Fruit fly (Drosophila melanogaster) whole organism, embryonic: ENCODE measurements around the gene RpL13.

Source experiments
- ATbp ChIP-seq: fragments of 200-800 bp; sonication (Bioruptor generic); optimal IDR thresholded peaks from 2 replicates; lab custom pipeline; 2017; ENCODE audit warnings: missing biosample characterization, mild to moderate bottlenecking, missing genetic modification characterization, missing genetic modification reagents
- Adf1 ChIP-seq: fragments of 200-800 bp; sonication (Bioruptor generic); IDR thresholded peaks from 2 replicates; pipeline ENCODE4 v1.3.6; 2022; ENCODE audit warnings: missing biosample characterization, missing genetic modification characterization
- B-H1 ChIP-seq: fragments of 200-800 bp; sonication (Bioruptor generic); IDR thresholded peaks from 3 replicates; pipeline ENCODE4 v1.3.6; 2022; ENCODE audit warnings: missing biosample characterization, missing genetic modification characterization
- Bteb2 ChIP-seq: fragments of 200-800 bp; sonication (Bioruptor generic); optimal IDR thresholded peaks from 2 replicates; lab custom pipeline; 2016; ENCODE audit warnings: missing biosample characterization, missing genetic modification characterization
- CG10543 ChIP-seq: fragments of 200-800 bp; sonication (Bioruptor generic); optimal IDR thresholded peaks from 3 replicates; lab custom pipeline; 2017; ENCODE audit warnings: missing biosample characterization, mild to moderate bottlenecking, missing genetic modification characterization, moderate library complexity
- CG11504 ChIP-seq: fragments of 200-800 bp; sonication (Bioruptor generic); optimal IDR thresholded peaks from 3 replicates; lab custom pipeline; 2019; ENCODE audit warnings: missing biosample characterization, mild to moderate bottlenecking, missing genetic modification characterization, moderate library complexity
- CG13775 ChIP-seq: fragments of 200-800 bp; sonication (Bioruptor generic); optimal IDR thresholded peaks from 3 replicates; lab custom pipeline; 2017; ENCODE audit warnings: missing biosample characterization, mild to moderate bottlenecking, missing genetic modification characterization
- CG15269 ChIP-seq: fragments of 200-800 bp; sonication (Bioruptor generic); optimal IDR thresholded peaks from 2 replicates; lab custom pipeline; 2018; ENCODE audit warnings: missing biosample characterization, mild to moderate bottlenecking, missing genetic modification characterization, moderate library complexity
- CG15696 ChIP-seq: fragments of 200-800 bp; sonication (Bioruptor generic); optimal IDR thresholded peaks from 2 replicates; lab custom pipeline; 2019; ENCODE audit warnings: missing biosample characterization, mild to moderate bottlenecking, missing genetic modification characterization, moderate library complexity
- CG17328 ChIP-seq: fragments of 200-800 bp; sonication (Bioruptor generic); IDR thresholded peaks from 2 replicates; pipeline ENCODE4 v1.3.6; 2022; ENCODE audit warnings: missing biosample characterization, missing genetic modification characterization
- CG1792 ChIP-seq: fragments of 200-800 bp; sonication (Bioruptor generic); optimal IDR thresholded peaks from 2 replicates; lab custom pipeline; 2016; ENCODE audit warnings: missing biosample characterization, missing genetic modification characterization
- CG2199 ChIP-seq: fragments of 200-800 bp; sonication (Bioruptor generic); IDR thresholded peaks from 3 replicates; pipeline ENCODE4 v1.3.6; 2022; ENCODE audit warnings: missing biosample characterization, missing genetic modification characterization
- CG3407 ChIP-seq: fragments of 200-800 bp; sonication (Bioruptor generic); optimal IDR thresholded peaks from 2 replicates; lab custom pipeline; 2018; ENCODE audit warnings: missing biosample characterization, mild to moderate bottlenecking, missing genetic modification characterization
- CG34224 ChIP-seq: fragments of 200-800 bp; sonication (Bioruptor generic); IDR thresholded peaks from 3 replicates; pipeline ENCODE4 v1.3.6; 2022; ENCODE audit warnings: missing biosample characterization, missing genetic modification characterization; ENCODE audit not compliant: partially characterized antibody
- CG34376 ChIP-seq: fragments of 200-800 bp; sonication (Bioruptor generic); optimal IDR thresholded peaks from 2 replicates; lab custom pipeline; 2018; ENCODE audit warnings: missing biosample characterization, mild to moderate bottlenecking, missing genetic modification characterization
- CG4360 ChIP-seq: fragments of 200-800 bp; sonication (Bioruptor generic); IDR thresholded peaks from 2 replicates; pipeline ENCODE4 v1.3.6; 2022; ENCODE audit warnings: missing biosample characterization, missing genetic modification characterization
- CG4730 ChIP-seq: fragments of 200-800 bp; sonication (Bioruptor generic); IDR thresholded peaks from 2 replicates; pipeline ENCODE4 v1.3.6; 2022; ENCODE audit warnings: missing biosample characterization, missing genetic modification characterization
- CG8478 ChIP-seq: fragments of >200 bp; optimal IDR thresholded peaks from 2 replicates; lab custom pipeline; 2018
- CG8924 ChIP-seq: fragments of 200-800 bp; optimal IDR thresholded peaks from 3 replicates; lab custom pipeline; 2019; ENCODE audit warnings: missing biosample characterization, mild to moderate bottlenecking, missing genetic modification characterization, moderate library complexity
- CG9609 ChIP-seq: fragments of 200-800 bp; sonication (Bioruptor generic); optimal IDR thresholded peaks from 3 replicates; lab custom pipeline; 2016; ENCODE audit warnings: missing biosample characterization, missing genetic modification characterization
- CkIIα-i1 ChIP-seq: fragments of 200-800 bp; sonication (Bioruptor generic); IDR thresholded peaks from 2 replicates; pipeline ENCODE4 v1.3.6; 2022; ENCODE audit warnings: missing biosample characterization, missing genetic modification characterization
- HLH3B ChIP-seq: fragments of 200-800 bp; sonication (Bioruptor generic); IDR thresholded peaks from 2 replicates; pipeline ENCODE4 v1.3.6; 2022; ENCODE audit warnings: missing biosample characterization, missing genetic modification characterization
- Hr51 ChIP-seq, 2 experiments: fragments of 200-800 bp; sonication (Bioruptor generic); optimal IDR thresholded peaks; 2 replicates in 1 of 2; 3 replicates in 1 of 2; lab custom pipeline; 2016 to 2018; ENCODE audit warnings: missing biosample characterization in 2 of 2, missing genetic modification characterization in 2 of 2, mild to moderate bottlenecking in 1 of 2, moderate library complexity in 1 of 2
- Mad ChIP-seq: fragments of 200-800 bp; sonication (Bioruptor generic); optimal IDR thresholded peaks from 2 replicates; lab custom pipeline; 2016; ENCODE audit warnings: missing biosample characterization, missing genetic modification characterization
- NK7.1 ChIP-seq: fragments of 200-800 bp; sonication (Bioruptor generic); optimal IDR thresholded peaks from 3 replicates; lab custom pipeline; 2016; ENCODE audit warnings: missing biosample characterization, missing genetic modification characterization
- Oaz ChIP-seq: fragments of 200-800 bp; sonication (Bioruptor generic); IDR thresholded peaks from 2 replicates; pipeline ENCODE4 v1.3.6; 2022; ENCODE audit warnings: missing biosample characterization, missing genetic modification characterization
- Oli ChIP-seq: fragments of 200-800 bp; sonication (Bioruptor generic); optimal IDR thresholded peaks from 2 replicates; lab custom pipeline; 2018; ENCODE audit warnings: missing biosample characterization, mild to moderate bottlenecking, missing genetic modification characterization, moderate library complexity
- Pdp1 ChIP-seq, 2 experiments: fragments of 200-800 bp; sonication (Bioruptor generic); optimal IDR thresholded peaks; 3 replicates each; lab custom pipeline; 2016; ENCODE audit warnings: missing biosample characterization in 2 of 2, missing genetic modification characterization in 2 of 2, mild to moderate bottlenecking in 1 of 2, moderate library complexity in 1 of 2
- Usf ChIP-seq: fragments of 200-800 bp; sonication (Bioruptor generic); optimal IDR thresholded peaks from 2 replicates; lab custom pipeline; 2017; ENCODE audit warnings: missing genotype, missing biosample characterization, missing genetic modification characterization
- ab ChIP-seq: fragments of 200-800 bp; sonication (Bioruptor generic); optimal IDR thresholded peaks from 2 replicates; lab custom pipeline; 2016; ENCODE audit warnings: missing biosample characterization, missing genetic modification characterization
- al ChIP-seq: fragments of 200-800 bp; sonication (Bioruptor generic); IDR thresholded peaks from 2 replicates; pipeline ENCODE4 v1.3.6; 2022; ENCODE audit warnings: missing biosample characterization, missing genetic modification characterization
- az2 ChIP-seq: fragments of 200-800 bp; sonication (Bioruptor generic); optimal IDR thresholded peaks from 3 replicates; lab custom pipeline; 2016; ENCODE audit warnings: missing biosample characterization, missing genetic modification characterization
- bowl ChIP-seq: fragments of 200-800 bp; sonication (Bioruptor generic); IDR thresholded peaks from 2 replicates; pipeline ENCODE4 v1.3.6; 2022; ENCODE audit warnings: missing biosample characterization, missing genetic modification characterization
- bsh ChIP-seq, 2 experiments: fragments of 200-800 bp; sonication (Bioruptor generic); optimal IDR thresholded peaks; 2 replicates each; lab custom pipeline; 2017 to 2018; ENCODE audit warnings: mild to moderate bottlenecking in 2 of 2, missing biosample characterization in 2 of 2, missing genetic modification characterization in 2 of 2, moderate library complexity in 1 of 2
- caup ChIP-seq: fragments of 200-800 bp; sonication (Bioruptor generic); optimal IDR thresholded peaks from 3 replicates; lab custom pipeline; 2017; ENCODE audit warnings: missing biosample characterization, mild to moderate bottlenecking, missing genetic modification characterization, moderate library complexity; ENCODE audit not compliant: severe bottlenecking
- ewg ChIP-seq: fragments of 200-800 bp; sonication (Bioruptor generic); optimal IDR thresholded peaks from 3 replicates; lab custom pipeline; 2017; ENCODE audit warnings: mild to moderate bottlenecking, missing biosample characterization, missing genetic modification reagents, missing genetic modification characterization
- ftz-f1 ChIP-seq: fragments of 200-800 bp; sonication (Bioruptor generic); optimal IDR thresholded peaks from 2 replicates; lab custom pipeline; 2016; ENCODE audit warnings: missing biosample characterization, missing genetic modification characterization
- gce ChIP-seq: fragments of 200-800 bp; sonication (Bioruptor generic); IDR thresholded peaks from 3 replicates; pipeline ENCODE4 v1.3.6; 2022; ENCODE audit warnings: missing biosample characterization, missing genetic modification characterization
- insv ChIP-seq, 2 experiments: fragments of 200-800 bp; sonication (Bioruptor generic); optimal IDR thresholded peaks; 3 replicates each; lab custom pipeline; 2016 to 2018; ENCODE audit warnings: missing biosample characterization in 2 of 2, missing genetic modification characterization in 2 of 2
- kay ChIP-seq: fragments of 200-800 bp; sonication (Bioruptor generic); optimal IDR thresholded peaks from 2 replicates; lab custom pipeline; 2016; ENCODE audit warnings: missing biosample characterization, missing genetic modification characterization
- lola ChIP-seq, 3 experiments: fragments of >200 bp in 2 of 3; fragments of 200-800 bp in 1 of 3; sonication (Bioruptor generic) in 1 of 3; optimal IDR thresholded peaks; 2 replicates each; lab custom pipeline; 2017 to 2019; ENCODE audit warnings: missing biosample characterization in 3 of 3, missing genetic modification characterization in 3 of 3, mild to moderate bottlenecking in 1 of 3, moderate library complexity in 1 of 3
- pb ChIP-seq: fragments of 200-800 bp; sonication (Bioruptor generic); optimal IDR thresholded peaks from 3 replicates; lab custom pipeline; 2016; ENCODE audit warnings: missing biosample characterization, missing genetic modification characterization
- prd ChIP-seq, 3 experiments: fragments of >200 bp in 2 of 3; fragments of 200-800 bp in 1 of 3; sonication (Bioruptor generic) in 1 of 3; optimal IDR thresholded peaks in 2 of 3; IDR thresholded peaks in 1 of 3; 2 replicates in 2 of 3; 3 replicates in 1 of 3; pipeline versions ENCODE4 v1.3.6 to Lab custom; 2017 to 2022; ENCODE audit warnings: missing biosample characterization in 1 of 3, missing genetic modification characterization in 1 of 3
- ssp ChIP-seq: fragments of 200-800 bp; sonication (Bioruptor generic); IDR thresholded peaks from 2 replicates; pipeline ENCODE4 v1.3.6; 2022; ENCODE audit warnings: missing biosample characterization, missing genetic modification characterization
- tup ChIP-seq: fragments of 200-800 bp; sonication (Bioruptor generic); optimal IDR thresholded peaks from 2 replicates; lab custom pipeline; 2016; ENCODE audit warnings: missing biosample characterization, mild to moderate bottlenecking, missing genetic modification characterization, moderate library complexity
- wdn ChIP-seq: fragments of 200-800 bp; sonication (Bioruptor generic); IDR thresholded peaks from 2 replicates; pipeline ENCODE4 v1.3.6; 2022; ENCODE audit warnings: missing biosample characterization, missing genetic modification characterization
- wek ChIP-seq: fragments of 200-800 bp; sonication (Bioruptor generic); optimal IDR thresholded peaks from 3 replicates; lab custom pipeline; 2018; ENCODE audit warnings: missing biosample characterization, mild to moderate bottlenecking, missing genetic modification characterization, moderate library complexity

RpL13 gene

dm6 chr2L:9966983-9967737, at the start of gene RpL13, which contains the start of gene Dref (continued):
- peak; percentile 87 for TF ChIP-seq CG15269 (tag; lab: Kevin White, UChicago)
- TF ChIP-seq CG17328 (GFP tag; lab: Robert Waterston, UW) = peak; percentile 88
- TF ChIP-seq ATbp (GFP tag; lab: Kevin White, UChicago) = peak; percentile 86
- TF ChIP-seq ab (GFP tag; lab: Kevin White, UChicago) = peak; percentile 17
- peak; percentile 75 for TF ChIP-seq ewg (GFP tag; lab: Kevin White, UChicago)
- TF ChIP-seq CG2199 (GFP tag; lab: Robert Waterston, UW) = no peak
- peak; percentile 91 for TF ChIP-seq pb (GFP tag; lab: Kevin White, UChicago)
- TF ChIP-seq Oli = peak; percentile 61
- TF ChIP-seq prd (optimal IDR thresholded peaks at IDR 0.05; lab: Kevin White, UChicago) = no peak
- peak; percentile 60 for TF ChIP-seq prd (GFP tag; IDR thresholded peaks at IDR 0.05; lab: Robert Waterston, UW)
- TF ChIP-seq lola (GFP tag; optimal IDR thresholded peaks at IDR 0.05; lab: Kevin White, UChicago) = peak in 1 of 3 experiments; percentile 61
- peak; percentile 68 for TF ChIP-seq al (GFP tag; lab: Robert Waterston, UW)
- TF ChIP-seq CG34376 (GFP tag; lab: Kevin White, UChicago) = peak; percentile 99
- TF ChIP-seq CG4360 (GFP tag; lab: Robert Waterston, UW) = 0 out of 2 replicates have a peak, but pooled peaks have one; percentile 28
- TF ChIP-seq Pdp1 (GFP tag; optimal IDR thresholded peaks at IDR 0.05; lab: Kevin White, UChicago) = peak; percentile 79 to 99
- TF ChIP-seq CG11504 (tag; lab: Kevin White, UChicago) = no peak
- TF ChIP-seq CG1792 (GFP tag; lab: Kevin White, UChicago) = peak; percentile 70
- TF ChIP-seq B-H1 = peak; percentile 39; the same call in 2 of the 3 replicates
- peak; percentile 72 for TF ChIP-seq CG9609 (GFP tag; lab: Kevin White, UChicago)
- TF ChIP-seq CG3407 (GFP tag; lab: Kevin White, UChicago) = peak; percentile 88
- TF ChIP-seq CG10543 (GFP tag; lab: Kevin White, UChicago) = peak; percentile 98
- peak; percentile 66 for TF ChIP-seq az2 (GFP tag; lab: Kevin White, UChicago)
- peak; percentile 85 for TF ChIP-seq CG8924 (tag; lab: Kevin White, UChicago)
- TF ChIP-seq Bteb2 (GFP tag; lab: Kevin White, UChicago) = peak; percentile 81
- peak; percentile 81 to 88 for TF ChIP-seq Hr51 (GFP tag; optimal IDR thresholded peaks at IDR 0.05; lab: Kevin White, UChicago)
- peak; percentile 57 to 79 for TF ChIP-seq bsh (GFP tag; optimal IDR thresholded peaks at IDR 0.05; lab: Kevin White, UChicago)
- peak; percentile 32 for TF ChIP-seq Usf
- TF ChIP-seq insv (GFP tag; optimal IDR thresholded peaks at IDR 0.05; lab: Kevin White, UChicago) = peak in 1 of 2 experiments; percentile 79
- 0 out of 2 replicates have a peak, but pooled peaks have one; percentile 32 for TF ChIP-seq bowl (GFP tag; lab: Robert Waterston, UW)
- TF ChIP-seq CG34224 (GFP tag; lab: Robert Waterston, UW) = peak; percentile 82
- TF ChIP-seq Adf1 (GFP tag; lab: Robert Waterston, UW) = peak; percentile 50
- TF ChIP-seq CG8478 (lab: Kevin White, UChicago) = no peak
- TF ChIP-seq wdn (GFP tag; lab: Robert Waterston, UW) = peak; percentile 75
- TF ChIP-seq CG4730 (GFP tag; lab: Robert Waterston, UW) = no peak; the same call in 1 of the 2 replicates
- TF ChIP-seq tup (GFP tag; lab: Kevin White, UChicago) = peak; percentile 54
- TF ChIP-seq CkIIα-i1 (GFP tag; lab: Robert Waterston, UW) = peak; percentile 3; the same call in 1 of the 2 replicates
- peak; percentile 52; the same call in 1 of the 2 replicates for TF ChIP-seq HLH3B (GFP tag; lab: Robert Waterston, UW)
- peak; percentile 94 for TF ChIP-seq CG13775
- peak; percentile 90 for TF ChIP-seq gce (GFP tag; lab: Robert Waterston, UW)
- TF ChIP-seq Mad (GFP tag; lab: Kevin White, UChicago) = peak; percentile 87
- TF ChIP-seq NK7.1 = peak; percentile 92
- peak; percentile 91 for TF ChIP-seq wek (GFP tag; lab: Kevin White, UChicago)
- TF ChIP-seq Oaz (GFP tag; lab: Robert Waterston, UW) = peak; percentile 71
- TF ChIP-seq caup (GFP tag; lab: Kevin White, UChicago) = peak; percentile 97
- peak; percentile 55 for TF ChIP-seq CG15696
- peak; percentile 36 for TF ChIP-seq kay (GFP tag; lab: Kevin White, UChicago)
- peak; percentile 49; the same call in 1 of the 2 replicates for TF ChIP-seq ssp
- peak; percentile 54 for TF ChIP-seq ftz-f1 (GFP tag; lab: Kevin White, UChicago)
